Fruit fly (Drosophila melanogaster) whole organism, prepupa: ENCODE measurements around the gene opa.

ENCODE experiments used
- CG10631 ChIP-seq: fragments of 200-800 bp; sonication (Bioruptor generic); optimal IDR thresholded peaks from 2 replicates; lab custom pipeline; 2016; ENCODE audit warnings: missing biosample characterization, missing genetic modification characterization
- CG10669 ChIP-seq: fragments of 200-800 bp; sonication (Bioruptor generic); optimal IDR thresholded peaks from 3 replicates; lab custom pipeline; 2018; ENCODE audit warnings: missing biosample characterization, mild to moderate bottlenecking, missing genetic modification characterization, moderate library complexity
- CG11762 ChIP-seq: fragments of 200-800 bp; sonication (Bioruptor generic); optimal IDR thresholded peaks from 3 replicates; lab custom pipeline; 2016; ENCODE audit warnings: missing biosample characterization, missing genetic modification characterization; ENCODE audit not compliant: insufficient read depth
- CG11902 ChIP-seq: fragments of 200-800 bp; sonication (Bioruptor generic); optimal IDR thresholded peaks from 3 replicates; lab custom pipeline; 2016; ENCODE audit warnings: missing biosample characterization, missing genetic modification characterization
- CG15336 ChIP-seq: fragments of 200-800 bp; sonication (Bioruptor generic); IDR thresholded peaks from 2 replicates; pipeline ENCODE4 v1.3.6; 2022; ENCODE audit warnings: missing biosample characterization, missing genetic modification characterization
- CG1621 ChIP-seq: fragments of 200-800 bp; sonication (Bioruptor generic); optimal IDR thresholded peaks from 3 replicates; lab custom pipeline; 2018; ENCODE audit warnings: missing biosample characterization, mild to moderate bottlenecking, missing genetic modification characterization
- CG16779 ChIP-seq: fragments of 200-800 bp; sonication (Bioruptor generic); optimal IDR thresholded peaks from 3 replicates; lab custom pipeline; 2017; ENCODE audit warnings: missing biosample characterization, mild to moderate bottlenecking, missing genetic modification characterization
- CG31627 ChIP-seq: fragments of 200-800 bp; sonication (Bioruptor generic); optimal IDR thresholded peaks from 3 replicates; lab custom pipeline; 2016; ENCODE audit warnings: missing biosample characterization, missing genetic modification characterization
- CG32006 ChIP-seq: fragments of 200-800 bp; sonication (Bioruptor generic); optimal IDR thresholded peaks from 3 replicates; lab custom pipeline; 2017; ENCODE audit warnings: missing biosample characterization, mild to moderate bottlenecking, missing genetic modification characterization
- CG34406 ChIP-seq: fragments of 200-800 bp; sonication (Bioruptor generic); optimal IDR thresholded peaks from 3 replicates; lab custom pipeline; 2016; ENCODE audit warnings: missing biosample characterization, missing genetic modification characterization
- CG3919 ChIP-seq: fragments of 200-800 bp; sonication (Bioruptor generic); optimal IDR thresholded peaks from 3 replicates; lab custom pipeline; 2016; ENCODE audit warnings: missing biosample characterization, missing genetic modification characterization
- CG6163 ChIP-seq: fragments of 200-800 bp; sonication (Bioruptor generic); IDR thresholded peaks from 3 replicates; pipeline ENCODE4 v1.3.6; 2022; ENCODE audit warnings: missing biosample characterization, missing genetic modification characterization
- CG6276 ChIP-seq: fragments of 200-800 bp; sonication (Bioruptor generic); optimal IDR thresholded peaks from 2 replicates; lab custom pipeline; 2017; ENCODE audit warnings: missing biosample characterization, mild to moderate bottlenecking, missing genetic modification characterization
- CG6792 ChIP-seq: fragments of 200-800 bp; sonication (Bioruptor generic); optimal IDR thresholded peaks from 3 replicates; lab custom pipeline; 2016; ENCODE audit warnings: missing biosample characterization, missing genetic modification characterization
- CG6808 ChIP-seq: fragments of 200-800 bp; sonication (Bioruptor generic); optimal IDR thresholded peaks from 3 replicates; lab custom pipeline; 2017; ENCODE audit warnings: missing biosample characterization, missing genetic modification characterization, mild to moderate bottlenecking, moderate library complexity, missing genetic modification reagents
- CG6854 ChIP-seq: fragments of 200-800 bp; sonication (Bioruptor generic); optimal IDR thresholded peaks from 2 replicates; lab custom pipeline; 2017; ENCODE audit warnings: missing biosample characterization, mild to moderate bottlenecking, missing genetic modification characterization
- CG7368 ChIP-seq: fragments of 200-800 bp; sonication (Bioruptor generic); optimal IDR thresholded peaks from 3 replicates; lab custom pipeline; 2016; ENCODE audit warnings: missing biosample characterization, missing genetic modification characterization
- CG8119 ChIP-seq: fragments of 200-800 bp; sonication (Bioruptor generic); IDR thresholded peaks from 3 replicates; pipeline ENCODE4 v1.3.6; 2022; ENCODE audit warnings: missing biosample characterization, missing genetic modification characterization
- CG9139 ChIP-seq: fragments of 200-800 bp; sonication (Bioruptor generic); optimal IDR thresholded peaks from 3 replicates; lab custom pipeline; 2017; ENCODE audit warnings: missing biosample characterization, mild to moderate bottlenecking, missing genetic modification characterization
- Eip75B ChIP-seq: fragments of 200-800 bp; sonication (Bioruptor generic); optimal IDR thresholded peaks from 3 replicates; lab custom pipeline; 2016; ENCODE audit warnings: missing biosample characterization, missing genetic modification characterization
- Eip78C ChIP-seq: fragments of 200-800 bp; sonication (Bioruptor generic); peaks from one replicate; lab custom pipeline; 2016; ENCODE audit warnings: missing biosample characterization, missing genetic modification characterization
- Eip93F ChIP-seq: fragments of 200-800 bp; sonication (Bioruptor generic); optimal IDR thresholded peaks from 2 replicates; lab custom pipeline; 2016; ENCODE audit warnings: missing biosample characterization, mild to moderate bottlenecking, missing genetic modification characterization
- Ets21C ChIP-seq: fragments of 200-800 bp; sonication (Bioruptor generic); optimal IDR thresholded peaks from 3 replicates; lab custom pipeline; 2016; ENCODE audit warnings: missing biosample characterization, missing genetic modification characterization
- Ets96B ChIP-seq: fragments of 200-800 bp; optimal IDR thresholded peaks from 2 replicates; lab custom pipeline; 2019; ENCODE audit warnings: missing biosample characterization, mild to moderate bottlenecking, missing genetic modification characterization, moderate library complexity
- Gug ChIP-seq: fragments of 200-800 bp; sonication (Bioruptor generic); IDR thresholded peaks from 2 replicates; pipeline ENCODE4 v1.3.6; 2022; ENCODE audit warnings: missing biosample characterization, missing genetic modification characterization
- Met ChIP-seq: fragments of 200-800 bp; sonication (Bioruptor generic); optimal IDR thresholded peaks from 3 replicates; lab custom pipeline; 2016; ENCODE audit warnings: missing biosample characterization, missing genetic modification characterization
- Smox ChIP-seq: fragments of 200-800 bp; sonication (Bioruptor generic); optimal IDR thresholded peaks from 3 replicates; lab custom pipeline; 2016; ENCODE audit warnings: missing biosample characterization, missing genetic modification characterization
- Sox102F ChIP-seq: fragments of 200-800 bp; sonication (Bioruptor generic); optimal IDR thresholded peaks from 2 replicates; lab custom pipeline; 2016; ENCODE audit warnings: missing biosample characterization, mild to moderate bottlenecking, missing genetic modification characterization
- Sox14 ChIP-seq: fragments of 200-800 bp; sonication (Bioruptor generic); optimal IDR thresholded peaks from 3 replicates; lab custom pipeline; 2016; ENCODE audit warnings: missing biosample characterization, missing genetic modification characterization
- Sox15 ChIP-seq: fragments of 200-800 bp; sonication (Bioruptor generic); optimal IDR thresholded peaks from 3 replicates; lab custom pipeline; 2016; ENCODE audit warnings: missing biosample characterization, missing genetic modification characterization
- acj6 ChIP-seq: fragments of 200-800 bp; sonication (Bioruptor generic); optimal IDR thresholded peaks from 3 replicates; lab custom pipeline; 2016; ENCODE audit warnings: missing biosample characterization, missing genetic modification characterization
- cyc ChIP-seq: fragments of 200-800 bp; sonication (Bioruptor generic); optimal IDR thresholded peaks from 3 replicates; lab custom pipeline; 2016; ENCODE audit warnings: missing biosample characterization, missing genetic modification characterization
- dac ChIP-seq: fragments of 200-800 bp; sonication (Bioruptor generic); optimal IDR thresholded peaks from 2 replicates; lab custom pipeline; 2017; ENCODE audit warnings: missing biosample characterization, mild to moderate bottlenecking, missing genetic modification characterization
- dsx ChIP-seq: fragments of 200-800 bp; optimal IDR thresholded peaks from 3 replicates; lab custom pipeline; 2019; ENCODE audit warnings: missing biosample characterization, mild to moderate bottlenecking, missing genetic modification characterization, moderate library complexity; ENCODE audit not compliant: poor library complexity, severe bottlenecking
- eg ChIP-seq: fragments of 200-800 bp; sonication (Bioruptor generic); IDR thresholded peaks from 3 replicates; pipeline ENCODE4 v1.3.6; 2022; ENCODE audit warnings: missing biosample characterization, missing genetic modification characterization
- esn ChIP-seq: fragments of 200-800 bp; sonication (Bioruptor generic); optimal IDR thresholded peaks from 2 replicates; lab custom pipeline; 2016; ENCODE audit warnings: missing biosample characterization, mild to moderate bottlenecking, missing genetic modification characterization, moderate library complexity
- fd59A ChIP-seq: fragments of 200-800 bp; sonication (Bioruptor generic); optimal IDR thresholded peaks from 2 replicates; lab custom pipeline; 2017; ENCODE audit warnings: missing biosample characterization, mild to moderate bottlenecking, missing genetic modification characterization, missing genetic modification reagents
- fd85E ChIP-seq: fragments of 200-800 bp; sonication (Bioruptor generic); optimal IDR thresholded peaks from 3 replicates; lab custom pipeline; 2016; ENCODE audit warnings: missing biosample characterization, missing genetic modification characterization
- fkh ChIP-seq: fragments of 200-800 bp; sonication (Bioruptor generic); optimal IDR thresholded peaks from 3 replicates; lab custom pipeline; 2017; ENCODE audit warnings: missing biosample characterization, mild to moderate bottlenecking, missing genetic modification characterization, moderate library complexity
- net ChIP-seq: fragments of 200-800 bp; sonication (Bioruptor generic); optimal IDR thresholded peaks from 3 replicates; lab custom pipeline; 2016; ENCODE audit warnings: missing biosample characterization, missing genetic modification characterization
- salr ChIP-seq, 2 experiments: fragments of 200-800 bp; sonication (Bioruptor generic); optimal IDR thresholded peaks; 3 replicates each; lab custom pipeline; 2016 to 2018; ENCODE audit warnings: missing biosample characterization in 2 of 2, missing genetic modification characterization in 2 of 2, mild to moderate bottlenecking in 1 of 2
- ss ChIP-seq, 2 experiments: fragments of 200-800 bp; sonication (Bioruptor generic); optimal IDR thresholded peaks; 2 replicates in 1 of 2; 3 replicates in 1 of 2; lab custom pipeline; 2017 to 2018; ENCODE audit warnings: mild to moderate bottlenecking in 2 of 2, missing biosample characterization in 2 of 2, missing genetic modification characterization in 2 of 2, moderate library complexity in 1 of 2
- svp ChIP-seq: fragments of 200-800 bp; sonication (Bioruptor generic); peaks from one replicate; lab custom pipeline; 2016; ENCODE audit warnings: missing biosample characterization, missing genetic modification characterization
- vri ChIP-seq: fragments of 200-800 bp; sonication (Bioruptor generic); optimal IDR thresholded peaks from 3 replicates; lab custom pipeline; 2016; ENCODE audit warnings: missing biosample characterization, mild to moderate bottlenecking, missing genetic modification characterization

The opa gene

DNA sequence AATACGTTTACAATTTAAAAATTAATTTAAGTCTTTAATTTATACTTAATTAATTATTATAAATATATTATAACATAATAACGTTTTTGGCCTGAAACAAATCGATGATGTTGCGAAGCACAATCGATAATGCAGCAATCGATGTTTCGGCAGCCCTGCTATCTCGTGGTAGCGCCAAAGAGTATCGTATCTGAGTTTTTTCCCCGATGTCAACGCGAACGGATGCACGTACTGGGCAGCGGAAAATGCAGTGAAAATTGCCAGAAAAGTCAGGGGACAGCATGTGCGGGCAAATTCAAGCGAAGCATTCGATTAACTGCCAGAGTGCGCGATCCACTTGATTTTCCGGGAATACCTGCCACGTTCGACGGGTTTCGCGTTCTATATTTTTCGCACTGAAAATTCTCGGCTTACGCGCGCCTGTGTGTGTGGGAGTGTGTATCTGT lies 57.8 kb downstream of the opa start, which contains the start of gene Cdep (continued):
- TF ChIP-seq CG3919 (peak; percentile 21), CG6792 (GFP tag; lab: Kevin White, UChicago) (no peak), CG9139 (GFP tag; lab: Kevin White, UChicago) (no peak), CG16779 (tag; lab: Kevin White, UChicago) (no peak), CG34406 (no peak), eg (GFP tag; lab: Robert Waterston, UW) (peak; percentile 58; the same call in 1 of the 3 replicates), Sox102F (peak; percentile 34), svp (no peak), CG10669 (GFP tag; lab: Kevin White, UChicago) (no peak), CG6276 (GFP tag; lab: Kevin White, UChicago) (no peak), CG10631 (GFP tag; lab: Kevin White, UChicago) (peak; percentile 15)

dm6 chr3R:4910839-4911341 lies 58.3 kb downstream of the opa start:
- peak; percentile 29 for TF ChIP-seq CG7368 (GFP tag; lab: Kevin White, UChicago)
- TF ChIP-seq Sox15 (GFP tag; lab: Kevin White, UChicago): no peak
- peak; percentile 88 for TF ChIP-seq fkh
- TF ChIP-seq CG1621 (tag; lab: Kevin White, UChicago): peak; percentile 12
- peak; percentile 19 for TF ChIP-seq CG16779 (tag; lab: Kevin White, UChicago)
- TF ChIP-seq Ets96B (tag; lab: Kevin White, UChicago): no peak
- peak; percentile 34; the same call in 1 of the 2 replicates for TF ChIP-seq CG15336 (GFP tag; lab: Robert Waterston, UW)
- no peak for TF ChIP-seq CG6792 (GFP tag; lab: Kevin White, UChicago)
- TF ChIP-seq CG6854 (GFP tag; lab: Kevin White, UChicago): peak; percentile 39
- peak; percentile 40; the same call in 1 of the 3 replicates for TF ChIP-seq eg (GFP tag; lab: Robert Waterston, UW)
- TF ChIP-seq dsx (GFP tag; lab: Kevin White, UChicago): peak; percentile 18
- TF ChIP-seq Ets21C: no peak
- TF ChIP-seq ss (GFP tag; optimal IDR thresholded peaks at IDR 0.05; lab: Kevin White, UChicago): peak; percentile 36 to 76
- TF ChIP-seq Gug (GFP tag; lab: Robert Waterston, UW): no peak
- TF ChIP-seq CG6163: peak; percentile 67; the same call in 2 of the 3 replicates
- TF ChIP-seq CG8119 (GFP tag; lab: Robert Waterston, UW): peak; percentile 19; the same call in 1 of the 3 replicates
- no peak for TF ChIP-seq salr (GFP tag; optimal IDR thresholded peaks at IDR 0.05; lab: Kevin White, UChicago)
- TF ChIP-seq fd59A (GFP tag; lab: Kevin White, UChicago): no peak
- TF ChIP-seq Eip78C (GFP tag; lab: Kevin White, UChicago): peak; percentile 58
- peak; percentile 15 for TF ChIP-seq net (GFP tag; lab: Kevin White, UChicago)
- TF ChIP-seq CG3919: peak; percentile 2
- TF ChIP-seq CG6276 (GFP tag; lab: Kevin White, UChicago): no peak
- TF ChIP-seq acj6 (GFP tag; lab: Kevin White, UChicago): no peak
- TF ChIP-seq CG9139 (GFP tag; lab: Kevin White, UChicago): peak; percentile 29
- TF ChIP-seq svp: peak; percentile 90
- no peak for TF ChIP-seq CG32006 (GFP tag; lab: Kevin White, UChicago)

DNA sequence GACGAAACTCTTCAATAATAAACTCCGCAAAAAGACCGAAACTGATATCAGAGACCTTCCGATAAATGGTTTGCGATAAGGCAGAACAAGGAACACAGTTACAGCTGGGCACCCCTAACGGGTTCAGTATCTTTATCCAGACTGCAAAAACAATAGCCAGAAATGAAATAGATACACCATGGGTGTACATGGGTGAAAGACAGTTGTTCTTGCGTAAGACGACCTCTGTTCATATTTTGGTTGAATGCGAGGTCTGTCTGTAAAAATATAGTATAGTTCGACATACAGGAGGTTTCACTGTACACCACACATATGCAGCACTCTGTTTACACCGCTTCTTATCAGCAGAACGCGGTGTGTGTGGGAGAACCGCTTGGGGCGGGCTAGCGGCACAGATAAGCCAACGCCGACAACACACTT lies 59.5 kb downstream of the opa start:
- peak; percentile 81 for TF ChIP-seq Smox (GFP tag; lab: Kevin White, UChicago)
- peak; percentile 74 for TF ChIP-seq CG3919
- TF ChIP-seq dac: peak; percentile 43
- peak; percentile 86 for TF ChIP-seq esn (GFP tag; lab: Kevin White, UChicago)
- TF ChIP-seq Eip93F (GFP tag; lab: Kevin White, UChicago): peak; percentile 55
- TF ChIP-seq CG11902 (GFP tag; lab: Kevin White, UChicago): peak; percentile 62
- peak; percentile 14 for TF ChIP-seq dsx (GFP tag; lab: Kevin White, UChicago)
- TF ChIP-seq Ets96B (tag; lab: Kevin White, UChicago): peak; percentile 49
- TF ChIP-seq Gug (GFP tag; lab: Robert Waterston, UW): peak; percentile 51; the same call in 1 of the 2 replicates
- peak; percentile 73 for TF ChIP-seq CG6792 (GFP tag; lab: Kevin White, UChicago)
- peak; percentile 39 for TF ChIP-seq CG16779 (tag; lab: Kevin White, UChicago)
- TF ChIP-seq fd85E (GFP tag; lab: Kevin White, UChicago): peak; percentile 22
- TF ChIP-seq cyc (GFP tag; lab: Kevin White, UChicago): peak; percentile 76
- TF ChIP-seq CG6163: peak; percentile 83
- peak; percentile 25 for TF ChIP-seq CG11762 (GFP tag; lab: Kevin White, UChicago)
- peak; percentile 85 for TF ChIP-seq Met (GFP tag; lab: Kevin White, UChicago)
- peak; percentile 36 for TF ChIP-seq CG6808
- peak; percentile 89 for TF ChIP-seq Sox14 (GFP tag; lab: Kevin White, UChicago)
- TF ChIP-seq CG32006 (GFP tag; lab: Kevin White, UChicago): peak; percentile 68
- peak; percentile 97 for TF ChIP-seq svp
- TF ChIP-seq CG1621 (tag; lab: Kevin White, UChicago): peak; percentile 45
- peak; percentile 48 for TF ChIP-seq CG9139 (GFP tag; lab: Kevin White, UChicago)
- peak; percentile 21 to 55 for TF ChIP-seq ss (GFP tag; optimal IDR thresholded peaks at IDR 0.05; lab: Kevin White, UChicago)
- peak; percentile 90 for TF ChIP-seq vri (GFP tag; lab: Kevin White, UChicago)
- peak; percentile 83 for TF ChIP-seq CG31627 (GFP tag; lab: Kevin White, UChicago)
- TF ChIP-seq Eip75B (GFP tag; lab: Kevin White, UChicago): peak; percentile 82
- peak; percentile 59; the same call in 2 of the 3 replicates for TF ChIP-seq eg (GFP tag; lab: Robert Waterston, UW)
